Fruit fly (Drosophila melanogaster): ENCODE measurements around the gene Apl.

Apl gene

dm6 chr3L:16640509-16641068, 45.6 kb downstream of the Apl start (continued):
- no peak for TF ChIP-seq Usf (GFP tag; optimal IDR thresholded peaks at IDR 0.05)
- peak; percentile 58 for TF ChIP-seq CG17568 (GFP tag; optimal IDR thresholded peaks at IDR 0.05)
- TF ChIP-seq hth (optimal IDR thresholded peaks at IDR 0.05): no peak
- TF ChIP-seq dan (GFP tag; IDR thresholded peaks at IDR 0.05): no peak
- TF ChIP-seq CG10431 (GFP tag; optimal IDR thresholded peaks at IDR 0.05): no peak
- TF ChIP-seq CG8924 (tag; optimal IDR thresholded peaks at IDR 0.05): peak; percentile 68
- no peak for TF ChIP-seq Awh (GFP tag; IDR thresholded peaks at IDR 0.05)
- no peak for TF ChIP-seq lilli (GFP tag; optimal IDR thresholded peaks at IDR 0.05)
- TF ChIP-seq Taf1 (GFP tag; IDR thresholded peaks at IDR 0.05): no peak
- TF ChIP-seq CG16815 (GFP tag; optimal IDR thresholded peaks at IDR 0.05): peak; percentile 9
- TF ChIP-seq CG30020 (tag; optimal IDR thresholded peaks at IDR 0.05): no peak
- TF ChIP-seq mam (GFP tag; optimal IDR thresholded peaks at IDR 0.05): no peak
- no peak for TF ChIP-seq Ets97D (GFP tag; optimal IDR thresholded peaks at IDR 0.05)
- TF ChIP-seq gfzf (GFP tag; optimal IDR thresholded peaks at IDR 0.05): no peak
- TF ChIP-seq Opbp (GFP tag; IDR thresholded peaks at IDR 0.05; ENCODE audit: partially characterized antibody): no peak
- TF ChIP-seq Poxn (GFP tag; IDR thresholded peaks at IDR 0.05): no peak
- no peak for TF ChIP-seq CG30403 (GFP tag; optimal IDR thresholded peaks at IDR 0.05)
- TF ChIP-seq dmrt11E (tag; optimal IDR thresholded peaks at IDR 0.05): peak; percentile 83
- peak; percentile 31 for TF ChIP-seq CG10462 (GFP tag; optimal IDR thresholded peaks at IDR 0.05)
- no peak for TF ChIP-seq CG14667 (GFP tag; IDR thresholded peaks at IDR 0.05)
- TF ChIP-seq HLH3B (GFP tag; IDR thresholded peaks at IDR 0.05): no peak
- TF ChIP-seq CG11695 (GFP tag; IDR thresholded peaks at IDR 0.05): no peak
- TF ChIP-seq Doc2 (GFP tag; IDR thresholded peaks at IDR 0.05): no peak
- TF ChIP-seq unpg (GFP tag; optimal IDR thresholded peaks at IDR 0.05): peak; percentile 41
- no peak for TF ChIP-seq vfl (GFP tag; optimal IDR thresholded peaks at IDR 0.05)
- TF ChIP-seq CG32532 (GFP tag; IDR thresholded peaks at IDR 0.05): no peak
- TF ChIP-seq sug (tag; optimal IDR thresholded peaks at IDR 0.05): no peak
- TF ChIP-seq ftz-f1 (GFP tag; optimal IDR thresholded peaks at IDR 0.05): no peak
- peak; percentile 11 for TF ChIP-seq ewg (GFP tag; optimal IDR thresholded peaks at IDR 0.05)
- TF ChIP-seq CG9932 (GFP tag; IDR thresholded peaks at IDR 0.05): no peak
- no peak for TF ChIP-seq seq (GFP tag; IDR thresholded peaks at IDR 0.05)
- peak; percentile 88 for TF ChIP-seq CG8281 (tag; optimal IDR thresholded peaks at IDR 0.05)
- no peak for TF ChIP-seq maf-S (GFP tag; optimal IDR thresholded peaks at IDR 0.05)
- no peak for TF ChIP-seq Hr51 (GFP tag; optimal IDR thresholded peaks at IDR 0.05)
- TF ChIP-seq CG11456 (GFP tag; IDR thresholded peaks at IDR 0.05): no peak
- peak; percentile 66 for TF ChIP-seq CG7271 (tag; optimal IDR thresholded peaks at IDR 0.05)
- peak; percentile 38 for TF ChIP-seq CG7556 (GFP tag; optimal IDR thresholded peaks at IDR 0.05)
- TF ChIP-seq lov (optimal IDR thresholded peaks at IDR 0.05): no peak
- no peak; the same call in 2 of the 3 replicates for TF ChIP-seq lov (GFP tag; IDR thresholded peaks at IDR 0.05)
- no peak for TF ChIP-seq B-H1 (GFP tag; IDR thresholded peaks at IDR 0.05)
- no peak for TF ChIP-seq CG15269 (tag; optimal IDR thresholded peaks at IDR 0.05)
- TF ChIP-seq eve (GFP tag; optimal IDR thresholded peaks at IDR 0.05): no peak
- TF ChIP-seq CG17361 (GFP tag; IDR thresholded peaks at IDR 0.05): peak; percentile 58; the same call in 1 of the 3 replicates
- peak; percentile 32 for TF ChIP-seq zen (tag; optimal IDR thresholded peaks at IDR 0.05)
- no peak for TF ChIP-seq HLHmδ (GFP tag; optimal IDR thresholded peaks at IDR 0.05)
- TF ChIP-seq CG8290 (GFP tag; optimal IDR thresholded peaks at IDR 0.05): peak; percentile 33
- no peak for TF ChIP-seq CG8290 (tag; optimal IDR thresholded peaks at IDR 0.05)
- TF ChIP-seq CG12942 (GFP tag; optimal IDR thresholded peaks at IDR 0.05): no peak
- TF ChIP-seq CG15479 (GFP tag; optimal IDR thresholded peaks at IDR 0.05): peak; percentile 13
- no peak for TF ChIP-seq Hey (tag; optimal IDR thresholded peaks at IDR 0.05)
- TF ChIP-seq Dll (GFP tag; IDR thresholded peaks at IDR 0.05; ENCODE audit: partially characterized antibody): no peak
- peak; percentile 38 for TF ChIP-seq Lhr (GFP tag; optimal IDR thresholded peaks at IDR 0.05)

Measured in whole organism, embryonic.